Fruit fly (Drosophila melanogaster): Measurements from ENCODE around the gene eIF3g1.

eIF3g1 gene

dm6 chrX:2585055-2585715 lies 25.0 kb downstream of the eIF3g1 start, which contains the start of gene CG13760 (continued):
- TF ChIP-seq pan (optimal IDR thresholded peaks at IDR 0.05), result no peak
- peak in 1 of 2 experiments; percentile 15 for TF ChIP-seq pan (GFP tag; optimal IDR thresholded peaks at IDR 0.05 in 1 of 2, IDR thresholded peaks at IDR 0.05 in 1 of 2)
- TF ChIP-seq Hr51 (GFP tag; optimal IDR thresholded peaks at IDR 0.05), result no peak
- peak; percentile 20 for TF ChIP-seq pzg (GFP tag; optimal IDR thresholded peaks at IDR 0.05)
- TF ChIP-seq insv (GFP tag; optimal IDR thresholded peaks at IDR 0.05), result peak in 1 of 2 experiments; percentile 88
- TF ChIP-seq phol (tag; optimal IDR thresholded peaks at IDR 0.05), result peak; percentile 63
- TF ChIP-seq CoRest (tag; optimal IDR thresholded peaks at IDR 0.05), result peak; percentile 8
- TF ChIP-seq CG7745 (tag; optimal IDR thresholded peaks at IDR 0.05), result no peak
- no peak for TF ChIP-seq Lpt (GFP tag; optimal IDR thresholded peaks at IDR 0.05)
- TF ChIP-seq Elba2 (GFP tag; optimal IDR thresholded peaks at IDR 0.05), result peak; percentile 56
- TF ChIP-seq Poxn (GFP tag; IDR thresholded peaks at IDR 0.05), result no peak
- TF ChIP-seq Dip2 (GFP tag; IDR thresholded peaks at IDR 0.05), result no peak
- TF ChIP-seq CG7839 (tag; optimal IDR thresholded peaks at IDR 0.05), result peak; percentile 5
- peak; percentile 46 for TF ChIP-seq Med (GFP tag)
- TF ChIP-seq CG11504 (tag; optimal IDR thresholded peaks at IDR 0.05), result peak; percentile 6
- peak; percentile 0 for TF ChIP-seq CG12155 (GFP tag; optimal IDR thresholded peaks at IDR 0.05)
- peak; percentile 55 for TF ChIP-seq MBD-R2 (GFP tag; IDR thresholded peaks at IDR 0.05)

DNA sequence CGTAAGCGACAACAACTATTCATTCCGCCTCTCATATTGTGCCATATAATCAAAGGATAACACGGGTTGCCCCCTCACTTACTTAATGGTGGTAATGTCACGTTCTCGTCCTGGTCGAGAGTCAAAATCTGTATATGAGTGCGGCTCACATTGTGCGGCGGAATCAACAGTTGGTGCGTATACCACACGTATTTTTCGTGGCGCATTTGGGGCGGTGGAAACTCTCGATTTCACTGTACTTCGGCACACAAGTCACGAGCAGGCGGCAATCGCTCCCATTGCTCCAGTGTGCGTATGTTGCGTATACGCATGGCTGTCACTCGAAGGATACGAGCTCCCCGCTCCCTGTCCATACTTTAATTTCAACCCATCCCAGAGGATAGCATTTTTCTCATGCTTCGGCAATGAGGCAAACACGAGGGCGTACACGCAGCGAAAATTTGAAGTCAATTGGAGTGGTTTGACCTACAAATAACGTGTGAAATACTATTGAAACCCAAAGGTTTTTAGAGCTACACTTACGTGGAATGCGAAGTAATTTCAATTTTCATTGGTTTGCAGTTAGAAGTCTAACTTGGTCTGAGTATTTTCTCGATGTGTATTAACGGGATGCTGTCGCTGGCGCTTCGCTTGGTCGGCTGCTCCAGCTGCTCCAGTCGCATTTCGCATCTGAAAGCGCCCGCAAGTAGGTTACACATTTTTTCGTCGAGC lies 28.2 kb downstream of the eIF3g1 start:
- TF ChIP-seq CG7271 (tag; optimal IDR thresholded peaks at IDR 0.05) (no peak), Gug (GFP tag; IDR thresholded peaks at IDR 0.05) (peak; percentile 83), CG1647 (GFP tag; optimal IDR thresholded peaks at IDR 0.05) (peak; percentile 65), TFAM (GFP tag; optimal IDR thresholded peaks at IDR 0.05) (no peak), CG4730 (GFP tag; IDR thresholded peaks at IDR 0.05) (peak; percentile 67), YL-1 (GFP tag; optimal IDR thresholded peaks at IDR 0.05) (no peak), sqz (GFP tag; optimal IDR thresholded peaks at IDR 0.05) (no peak), tna (GFP tag; IDR thresholded peaks at IDR 0.05; ENCODE audit: partially characterized antibody) (no peak), CG18262 (tag; optimal IDR thresholded peaks at IDR 0.05) (peak; percentile 40), CG4404 (GFP tag; IDR thresholded peaks at IDR 0.05) (peak; percentile 52), Camta (GFP tag; optimal IDR thresholded peaks at IDR 0.05) (peak; percentile 46), pum (GFP tag; optimal IDR thresholded peaks at IDR 0.05) (peak; percentile 69), ac (GFP tag; optimal IDR thresholded peaks at IDR 0.05) (no peak), CG8089 (GFP tag; optimal IDR thresholded peaks at IDR 0.05) (peak; percentile 42), CG2116 (GFP tag; optimal IDR thresholded peaks at IDR 0.05) (peak; percentile 12), Dip3 (GFP tag; optimal IDR thresholded peaks at IDR 0.05) (peak; percentile 75), CG14014 (GFP tag; IDR thresholded peaks at IDR 0.05) (peak; percentile 90), bigmax (GFP tag; optimal IDR thresholded peaks at IDR 0.05) (no peak), tll (GFP tag; optimal IDR thresholded peaks at IDR 0.05) (no peak), otp (GFP tag; IDR thresholded peaks at IDR 0.05) (peak; percentile 65; the same call in 2 of the 3 replicates), ken (GFP tag; IDR thresholded peaks at IDR 0.05) (peak; percentile 54; the same call in 1 of the 3 replicates), HmgZ (tag; optimal IDR thresholded peaks at IDR 0.05) (peak; percentile 51), gt (GFP tag; IDR thresholded peaks at IDR 0.05) (no peak), CG2129 (GFP tag; IDR thresholded peaks at IDR 0.05; ENCODE audit: partially characterized antibody) (no peak), ems (GFP tag; optimal IDR thresholded peaks at IDR 0.05) (peak; percentile 82), HmgD (GFP tag; optimal IDR thresholded peaks at IDR 0.05) (peak; percentile 63), sisA (GFP tag; IDR thresholded peaks at IDR 0.05) (peak; percentile 77), CG3281 (GFP tag; optimal IDR thresholded peaks at IDR 0.05) (peak; percentile 78), dati (GFP tag; IDR thresholded peaks at IDR 0.05) (no peak), CG9817 (tag; optimal IDR thresholded peaks at IDR 0.05) (peak; percentile 69), Sin3A (optimal IDR thresholded peaks at IDR 0.05) (no peak), CG3995 (GFP tag; optimal IDR thresholded peaks at IDR 0.05) (peak; percentile 8)
